Fruit fly (Drosophila melanogaster) whole organism, pupa: Measurements from ENCODE around the gene Zw10.

Experiments used
- CG10348 ChIP-seq: fragments of 200-800 bp; sonication (Bioruptor generic); IDR thresholded peaks from 2 replicates; pipeline ENCODE4 v1.3.6; 2022; ENCODE audit warnings: missing biosample characterization, missing genetic modification characterization
- CG12605 ChIP-seq: fragments of 200-800 bp; sonication (Bioruptor generic); IDR thresholded peaks from 2 replicates; pipeline ENCODE4 v1.3.6; 2022; ENCODE audit warnings: missing biosample characterization, missing genetic modification characterization
- CG13204 ChIP-seq: fragments of 200-800 bp; sonication (Bioruptor generic); optimal IDR thresholded peaks from 2 replicates; lab custom pipeline; 2018; ENCODE audit warnings: missing biosample characterization, mild to moderate bottlenecking, missing genetic modification characterization, moderate library complexity
- CG15710 ChIP-seq: fragments of 200-800 bp; sonication (Bioruptor generic); optimal IDR thresholded peaks from 2 replicates; lab custom pipeline; 2018; ENCODE audit warnings: missing biosample characterization, mild to moderate bottlenecking, missing genetic modification characterization, moderate library complexity
- CG4496 ChIP-seq: fragments of 200-800 bp; sonication (Bioruptor generic); IDR thresholded peaks from 3 replicates; pipeline ENCODE4 v1.3.6; 2022; ENCODE audit warnings: missing biosample characterization, missing genetic modification characterization
- Ets98B ChIP-seq: fragments of 200-800 bp; sonication (Bioruptor generic); IDR thresholded peaks from 2 replicates; pipeline ENCODE4 v1.3.6; 2022; ENCODE audit warnings: missing biosample characterization, missing genetic modification characterization
- Pif1B ChIP-seq: fragments of 200-800 bp; sonication (Bioruptor generic); optimal IDR thresholded peaks from 3 replicates; lab custom pipeline; 2016; ENCODE audit warnings: missing biosample characterization, missing genetic modification characterization
- gl ChIP-seq: fragments of 200-800 bp; sonication (Bioruptor generic); optimal IDR thresholded peaks from 2 replicates; lab custom pipeline; 2018; ENCODE audit warnings: missing biosample characterization, mild to moderate bottlenecking, missing genetic modification characterization
- rn ChIP-seq: fragments of 200-800 bp; sonication (Bioruptor generic); IDR thresholded peaks from 2 replicates; pipeline ENCODE4 v1.3.6; 2022; ENCODE audit warnings: missing biosample characterization, missing genetic modification characterization

dm6 chrX:2619651-2620050 is 15.7 kb downstream of the Zw10 start, which contains the start of the genes Tsp3A and Seipin:
- TF ChIP-seq gl (tag; lab: Kevin White, UChicago) (peak; percentile 89), rn (GFP tag; lab: Robert Waterston, UW) (0 out of 2 replicates have a peak, but pooled peaks have one; percentile 32), CG15710 (tag; lab: Kevin White, UChicago) (peak; percentile 72), Ets98B (GFP tag; lab: Robert Waterston, UW) (peak; percentile 90), Pif1B (GFP tag; lab: Kevin White, UChicago) (peak; percentile 87), CG12605 (GFP tag; lab: Robert Waterston, UW) (peak; percentile 90), CG4496 (GFP tag; lab: Robert Waterston, UW) (peak; percentile 96), CG10348 (GFP tag; lab: Robert Waterston, UW) (0 out of 2 replicates have a peak, but pooled peaks have one; percentile 28), CG13204 (GFP tag; lab: Kevin White, UChicago) (peak; percentile 54)
